Fruit fly (Drosophila melanogaster): ENCODE data around the gene bip1.

- no peak for TF ChIP-seq Mio (GFP tag; optimal IDR thresholded peaks at IDR 0.05)
- TF ChIP-seq pan (optimal IDR thresholded peaks at IDR 0.05): no peak
- no peak for TF ChIP-seq HLH106 (tag; optimal IDR thresholded peaks at IDR 0.05)
- TF ChIP-seq sage (GFP tag; optimal IDR thresholded peaks at IDR 0.05): no peak
- no peak for TF ChIP-seq dmrt93B (GFP tag; optimal IDR thresholded peaks at IDR 0.05)
- no peak for TF ChIP-seq foxo (GFP tag; optimal IDR thresholded peaks at IDR 0.05)
- no peak for TF ChIP-seq N (GFP tag; optimal IDR thresholded peaks at IDR 0.05)
- no peak for TF ChIP-seq Myc (optimal IDR thresholded peaks at IDR 0.05)
Measured at dm6 chr3L:8018665-8019070, 39.8 kb downstream of the bip1 start.

Data from whole organism, wandering third instar larva.